Fruit fly (Drosophila melanogaster) whole organism, prepupa: Measurements from ENCODE around the gene Rsph9.

ENCODE experiments used
- Blimp-1 ChIP-seq: fragments of 200-800 bp; sonication (Bioruptor generic); optimal IDR thresholded peaks from 3 replicates; lab custom pipeline; 2017; ENCODE audit warnings: missing biosample characterization, missing genetic modification characterization, mild to moderate bottlenecking, moderate library complexity, missing genetic modification reagents
- CG10631 ChIP-seq: fragments of 200-800 bp; sonication (Bioruptor generic); optimal IDR thresholded peaks from 2 replicates; lab custom pipeline; 2016; ENCODE audit warnings: missing biosample characterization, missing genetic modification characterization
- CG10669 ChIP-seq: fragments of 200-800 bp; sonication (Bioruptor generic); optimal IDR thresholded peaks from 3 replicates; lab custom pipeline; 2018; ENCODE audit warnings: missing biosample characterization, mild to moderate bottlenecking, missing genetic modification characterization, moderate library complexity
- CG11294 ChIP-seq: fragments of 200-800 bp; sonication (Bioruptor generic); IDR thresholded peaks from 2 replicates; pipeline ENCODE4 v1.3.6; 2022; ENCODE audit warnings: missing biosample characterization, missing genetic modification characterization
- CG11902 ChIP-seq: fragments of 200-800 bp; sonication (Bioruptor generic); optimal IDR thresholded peaks from 3 replicates; lab custom pipeline; 2016; ENCODE audit warnings: missing biosample characterization, missing genetic modification characterization
- CG15336 ChIP-seq: fragments of 200-800 bp; sonication (Bioruptor generic); IDR thresholded peaks from 2 replicates; pipeline ENCODE4 v1.3.6; 2022; ENCODE audit warnings: missing biosample characterization, missing genetic modification characterization
- CG1621 ChIP-seq: fragments of 200-800 bp; sonication (Bioruptor generic); optimal IDR thresholded peaks from 3 replicates; lab custom pipeline; 2018; ENCODE audit warnings: missing biosample characterization, mild to moderate bottlenecking, missing genetic modification characterization
- CG3032 ChIP-seq: fragments of 200-800 bp; optimal IDR thresholded peaks from 2 replicates; lab custom pipeline; 2019; ENCODE audit warnings: missing biosample characterization, mild to moderate bottlenecking, missing genetic modification characterization, moderate library complexity
- CG31627 ChIP-seq: fragments of 200-800 bp; sonication (Bioruptor generic); optimal IDR thresholded peaks from 3 replicates; lab custom pipeline; 2016; ENCODE audit warnings: missing biosample characterization, missing genetic modification characterization
- CG32006 ChIP-seq: fragments of 200-800 bp; sonication (Bioruptor generic); optimal IDR thresholded peaks from 3 replicates; lab custom pipeline; 2017; ENCODE audit warnings: missing biosample characterization, mild to moderate bottlenecking, missing genetic modification characterization
- CG4318 ChIP-seq: fragments of 200-800 bp; sonication (Bioruptor generic); optimal IDR thresholded peaks from 3 replicates; lab custom pipeline; 2017; ENCODE audit warnings: missing biosample characterization, mild to moderate bottlenecking, missing genetic modification characterization
- CG6163 ChIP-seq: fragments of 200-800 bp; sonication (Bioruptor generic); IDR thresholded peaks from 3 replicates; pipeline ENCODE4 v1.3.6; 2022; ENCODE audit warnings: missing biosample characterization, missing genetic modification characterization
- CG6854 ChIP-seq: fragments of 200-800 bp; sonication (Bioruptor generic); optimal IDR thresholded peaks from 2 replicates; lab custom pipeline; 2017; ENCODE audit warnings: missing biosample characterization, mild to moderate bottlenecking, missing genetic modification characterization
- CG8119 ChIP-seq: fragments of 200-800 bp; sonication (Bioruptor generic); IDR thresholded peaks from 3 replicates; pipeline ENCODE4 v1.3.6; 2022; ENCODE audit warnings: missing biosample characterization, missing genetic modification characterization
- CG8319 ChIP-seq: fragments of 200-800 bp; sonication (Bioruptor generic); optimal IDR thresholded peaks from 3 replicates; lab custom pipeline; 2016; ENCODE audit warnings: missing biosample characterization, missing genetic modification characterization
- CG8632 ChIP-seq: fragments of 200-800 bp; sonication (Bioruptor generic); optimal IDR thresholded peaks from 3 replicates; lab custom pipeline; 2016; ENCODE audit warnings: missing biosample characterization, missing genetic modification characterization
- CG9139 ChIP-seq: fragments of 200-800 bp; sonication (Bioruptor generic); optimal IDR thresholded peaks from 3 replicates; lab custom pipeline; 2017; ENCODE audit warnings: missing biosample characterization, mild to moderate bottlenecking, missing genetic modification characterization
- Eip78C ChIP-seq: fragments of 200-800 bp; sonication (Bioruptor generic); peaks from one replicate; lab custom pipeline; 2016; ENCODE audit warnings: missing biosample characterization, missing genetic modification characterization
- Eip93F ChIP-seq: fragments of 200-800 bp; sonication (Bioruptor generic); optimal IDR thresholded peaks from 2 replicates; lab custom pipeline; 2016; ENCODE audit warnings: missing biosample characterization, mild to moderate bottlenecking, missing genetic modification characterization
- Ets21C ChIP-seq: fragments of 200-800 bp; sonication (Bioruptor generic); optimal IDR thresholded peaks from 3 replicates; lab custom pipeline; 2016; ENCODE audit warnings: missing biosample characterization, missing genetic modification characterization
- Gug ChIP-seq: fragments of 200-800 bp; sonication (Bioruptor generic); IDR thresholded peaks from 2 replicates; pipeline ENCODE4 v1.3.6; 2022; ENCODE audit warnings: missing biosample characterization, missing genetic modification characterization
- Hr38 ChIP-seq: sonication (Bioruptor generic); optimal IDR thresholded peaks from 2 replicates; lab custom pipeline; 2016; ENCODE audit warnings: missing biosample characterization, missing genetic modification characterization
- Hr39 ChIP-seq: fragments of 200-800 bp; sonication (Bioruptor generic); optimal IDR thresholded peaks from 2 replicates; lab custom pipeline; 2016; ENCODE audit warnings: missing biosample characterization, missing genetic modification characterization
- Hr4 ChIP-seq: fragments of 200-800 bp; sonication (Bioruptor generic); optimal IDR thresholded peaks from 3 replicates; lab custom pipeline; 2016; ENCODE audit warnings: missing biosample characterization, missing genetic modification characterization
- Lpt ChIP-seq: fragments of 200-800 bp; sonication (Bioruptor generic); optimal IDR thresholded peaks from 3 replicates; lab custom pipeline; 2016; ENCODE audit warnings: missing biosample characterization, missing genetic modification characterization
- Met ChIP-seq: fragments of 200-800 bp; sonication (Bioruptor generic); optimal IDR thresholded peaks from 3 replicates; lab custom pipeline; 2016; ENCODE audit warnings: missing biosample characterization, missing genetic modification characterization
- OdsH ChIP-seq: fragments of 200-800 bp; sonication (Bioruptor generic); optimal IDR thresholded peaks from 3 replicates; lab custom pipeline; 2016; ENCODE audit warnings: missing biosample characterization, missing genetic modification characterization
- Smox ChIP-seq: fragments of 200-800 bp; sonication (Bioruptor generic); optimal IDR thresholded peaks from 3 replicates; lab custom pipeline; 2016; ENCODE audit warnings: missing biosample characterization, missing genetic modification characterization
- Sox102F ChIP-seq: fragments of 200-800 bp; sonication (Bioruptor generic); optimal IDR thresholded peaks from 2 replicates; lab custom pipeline; 2016; ENCODE audit warnings: missing biosample characterization, mild to moderate bottlenecking, missing genetic modification characterization
- Sox14 ChIP-seq: fragments of 200-800 bp; sonication (Bioruptor generic); optimal IDR thresholded peaks from 3 replicates; lab custom pipeline; 2016; ENCODE audit warnings: missing biosample characterization, missing genetic modification characterization
- achi ChIP-seq: fragments of 200-800 bp; sonication (Bioruptor generic); optimal IDR thresholded peaks from 3 replicates; lab custom pipeline; 2016; ENCODE audit warnings: missing biosample characterization, missing genetic modification characterization
- acj6 ChIP-seq: fragments of 200-800 bp; sonication (Bioruptor generic); optimal IDR thresholded peaks from 3 replicates; lab custom pipeline; 2016; ENCODE audit warnings: missing biosample characterization, missing genetic modification characterization
- cyc ChIP-seq: fragments of 200-800 bp; sonication (Bioruptor generic); optimal IDR thresholded peaks from 3 replicates; lab custom pipeline; 2016; ENCODE audit warnings: missing biosample characterization, missing genetic modification characterization
- dac ChIP-seq: fragments of 200-800 bp; sonication (Bioruptor generic); optimal IDR thresholded peaks from 2 replicates; lab custom pipeline; 2017; ENCODE audit warnings: missing biosample characterization, mild to moderate bottlenecking, missing genetic modification characterization
- dsx ChIP-seq: fragments of 200-800 bp; optimal IDR thresholded peaks from 3 replicates; lab custom pipeline; 2019; ENCODE audit warnings: missing biosample characterization, mild to moderate bottlenecking, missing genetic modification characterization, moderate library complexity; ENCODE audit not compliant: poor library complexity, severe bottlenecking
- eg ChIP-seq: fragments of 200-800 bp; sonication (Bioruptor generic); IDR thresholded peaks from 3 replicates; pipeline ENCODE4 v1.3.6; 2022; ENCODE audit warnings: missing biosample characterization, missing genetic modification characterization
- esn ChIP-seq: fragments of 200-800 bp; sonication (Bioruptor generic); optimal IDR thresholded peaks from 2 replicates; lab custom pipeline; 2016; ENCODE audit warnings: missing biosample characterization, mild to moderate bottlenecking, missing genetic modification characterization, moderate library complexity
- fd59A ChIP-seq: fragments of 200-800 bp; sonication (Bioruptor generic); optimal IDR thresholded peaks from 2 replicates; lab custom pipeline; 2017; ENCODE audit warnings: missing biosample characterization, mild to moderate bottlenecking, missing genetic modification characterization, missing genetic modification reagents
- fd85E ChIP-seq: fragments of 200-800 bp; sonication (Bioruptor generic); optimal IDR thresholded peaks from 3 replicates; lab custom pipeline; 2016; ENCODE audit warnings: missing biosample characterization, missing genetic modification characterization
- fkh ChIP-seq: fragments of 200-800 bp; sonication (Bioruptor generic); optimal IDR thresholded peaks from 3 replicates; lab custom pipeline; 2017; ENCODE audit warnings: missing biosample characterization, mild to moderate bottlenecking, missing genetic modification characterization, moderate library complexity
- lz ChIP-seq: fragments of 200-800 bp; sonication (Bioruptor generic); optimal IDR thresholded peaks from 3 replicates; lab custom pipeline; 2016; ENCODE audit warnings: missing biosample characterization, missing genetic modification characterization
- net ChIP-seq: fragments of 200-800 bp; sonication (Bioruptor generic); optimal IDR thresholded peaks from 3 replicates; lab custom pipeline; 2016; ENCODE audit warnings: missing biosample characterization, missing genetic modification characterization
- pdm3 ChIP-seq: fragments of 200-800 bp; sonication (Bioruptor generic); optimal IDR thresholded peaks from 3 replicates; lab custom pipeline; 2016; ENCODE audit warnings: missing biosample characterization, missing genetic modification characterization
- spab ChIP-seq: fragments of 200-800 bp; sonication (Bioruptor generic); optimal IDR thresholded peaks from 2 replicates; lab custom pipeline; 2017; ENCODE audit warnings: missing biosample characterization, mild to moderate bottlenecking, missing genetic modification characterization, missing genetic modification reagents
- ss ChIP-seq, 2 experiments: fragments of 200-800 bp; sonication (Bioruptor generic); optimal IDR thresholded peaks; 2 replicates in 1 of 2; 3 replicates in 1 of 2; lab custom pipeline; 2017 to 2018; ENCODE audit warnings: mild to moderate bottlenecking in 2 of 2, missing biosample characterization in 2 of 2, missing genetic modification characterization in 2 of 2, moderate library complexity in 1 of 2
- svp ChIP-seq: fragments of 200-800 bp; sonication (Bioruptor generic); peaks from one replicate; lab custom pipeline; 2016; ENCODE audit warnings: missing biosample characterization, missing genetic modification characterization
- topi ChIP-seq: fragments of 200-800 bp; sonication (Bioruptor generic); optimal IDR thresholded peaks from 3 replicates; lab custom pipeline; 2016; ENCODE audit warnings: missing biosample characterization, missing genetic modification characterization
- vri ChIP-seq: fragments of 200-800 bp; sonication (Bioruptor generic); optimal IDR thresholded peaks from 3 replicates; lab custom pipeline; 2016; ENCODE audit warnings: missing biosample characterization, mild to moderate bottlenecking, missing genetic modification characterization

Gene Rsph9

dm6 chr2L:17429788-17430587, 17.6 kb upstream of the Rsph9 start (continued):
- TF ChIP-seq ss (GFP tag; optimal IDR thresholded peaks at IDR 0.05; lab: Kevin White, UChicago) = peak; percentile 59 to 84
- peak; percentile 68 for TF ChIP-seq CG11902 (GFP tag; lab: Kevin White, UChicago)
- peak; percentile 64 for TF ChIP-seq dsx
- peak; percentile 87 for TF ChIP-seq Hr39 (GFP tag; lab: Kevin White, UChicago)
- TF ChIP-seq Hr38 = no peak
- TF ChIP-seq Sox102F = peak; percentile 73
- peak; percentile 97 for TF ChIP-seq CG8632 (GFP tag; lab: Kevin White, UChicago)
- peak; percentile 86 for TF ChIP-seq CG11294 (GFP tag; lab: Robert Waterston, UW)
- peak; percentile 91 for TF ChIP-seq svp (GFP tag; lab: Kevin White, UChicago)
- peak; percentile 85 for TF ChIP-seq fd85E (GFP tag; lab: Kevin White, UChicago)
- TF ChIP-seq, all 60 proteins: peak for 58

dm6 chr2L:17427929-17428456, 15.6 kb upstream of the Rsph9 start:
- TF ChIP-seq CG32006 = no peak
- peak; percentile 7 for TF ChIP-seq pdm3
- peak; percentile 22 for TF ChIP-seq Lpt (GFP tag; lab: Kevin White, UChicago)
- TF ChIP-seq CG1621 (tag; lab: Kevin White, UChicago) = peak; percentile 69
- peak; percentile 64 for TF ChIP-seq CG6163 (GFP tag; lab: Robert Waterston, UW)
- peak; percentile 42 for TF ChIP-seq net (GFP tag; lab: Kevin White, UChicago)
- TF ChIP-seq CG8119 (GFP tag; lab: Robert Waterston, UW) = peak; percentile 59; the same call in 1 of the 3 replicates
- TF ChIP-seq esn = peak; percentile 11
- no peak for TF ChIP-seq Hr38
- TF ChIP-seq spab = peak; percentile 43
- TF ChIP-seq vri = peak; percentile 63
- TF ChIP-seq CG8632 (GFP tag; lab: Kevin White, UChicago) = no peak
- TF ChIP-seq CG31627 = no peak
- peak; percentile 28 for TF ChIP-seq CG10669 (GFP tag; lab: Kevin White, UChicago)
- no peak for TF ChIP-seq CG4318 (GFP tag; lab: Kevin White, UChicago)
- no peak for TF ChIP-seq acj6 (GFP tag; lab: Kevin White, UChicago)
- peak; percentile 2 for TF ChIP-seq Met
- TF ChIP-seq CG8319 (GFP tag; lab: Kevin White, UChicago) = peak; percentile 31
- TF ChIP-seq fkh (GFP tag; lab: Kevin White, UChicago) = peak; percentile 65
- peak; percentile 8 for TF ChIP-seq CG3032 (tag; lab: Kevin White, UChicago)
- TF ChIP-seq Gug (GFP tag; lab: Robert Waterston, UW) = peak; percentile 14; the same call in 1 of the 2 replicates
- peak; percentile 72 to 87 for TF ChIP-seq ss (GFP tag; optimal IDR thresholded peaks at IDR 0.05; lab: Kevin White, UChicago)
- peak; percentile 23 for TF ChIP-seq fd59A (GFP tag; lab: Kevin White, UChicago)
- peak; percentile 72 for TF ChIP-seq eg (GFP tag; lab: Robert Waterston, UW)
- peak; percentile 59 for TF ChIP-seq CG15336
- no peak for TF ChIP-seq CG11294 (GFP tag; lab: Robert Waterston, UW)
- peak; percentile 92 for TF ChIP-seq svp (GFP tag; lab: Kevin White, UChicago)
- TF ChIP-seq CG10631 = no peak
- TF ChIP-seq Eip78C = peak; percentile 80
- TF ChIP-seq lz (GFP tag; lab: Kevin White, UChicago) = no peak
- TF ChIP-seq Smox (GFP tag; lab: Kevin White, UChicago) = no peak
- TF ChIP-seq OdsH = no peak
- no peak for TF ChIP-seq Eip93F
- TF ChIP-seq achi (GFP tag; lab: Kevin White, UChicago) = no peak
- TF ChIP-seq Hr4 (GFP tag; lab: Kevin White, UChicago) = no peak
- no peak for TF ChIP-seq fd85E (GFP tag; lab: Kevin White, UChicago)
- no peak for TF ChIP-seq Sox14 (GFP tag; lab: Kevin White, UChicago)
- TF ChIP-seq dac = no peak
- no peak for TF ChIP-seq cyc (GFP tag; lab: Kevin White, UChicago)
- no peak for TF ChIP-seq Blimp-1 (GFP tag; lab: Kevin White, UChicago)
- peak; percentile 25 for TF ChIP-seq CG6854 (GFP tag; lab: Kevin White, UChicago)
- peak; percentile 81 for TF ChIP-seq CG9139 (GFP tag; lab: Kevin White, UChicago)
- no peak for TF ChIP-seq Ets21C (GFP tag; lab: Kevin White, UChicago)
- TF ChIP-seq topi (GFP tag; lab: Kevin White, UChicago) = peak; percentile 8
